Worm (Caenorhabditis elegans): ENCODE measurements around the gene C36B7.5.

DNA sequence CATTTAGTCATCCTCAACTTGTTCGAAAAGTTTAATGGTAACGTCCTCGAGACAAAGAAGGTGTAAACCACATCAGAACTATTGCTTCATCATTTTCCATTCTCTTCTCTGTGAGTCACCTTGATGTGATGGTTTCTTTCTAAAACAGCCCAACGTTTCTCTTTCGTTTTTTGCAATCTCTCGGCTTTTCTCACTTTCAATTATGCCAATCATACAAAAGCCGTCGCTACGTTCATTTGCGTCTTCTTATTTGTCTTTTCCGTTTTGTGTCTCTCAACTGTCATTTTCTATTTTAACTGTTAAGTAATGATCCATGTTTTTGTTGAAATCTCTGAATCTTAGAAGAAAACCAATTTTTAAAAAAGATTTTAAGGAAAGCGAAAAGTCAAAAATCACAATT lies 38.9 kb downstream of the C36B7.5 start, which contains the start of gene B0403.5:
- no peak for TF ChIP-seq dve-1 (tag; optimal IDR thresholded peaks at IDR 0.05)
- no peak for TF ChIP-seq hlh-30 (tag; optimal IDR thresholded peaks at IDR 0.05; ENCODE audit: insufficient read depth)
- TF ChIP-seq ama-1 (optimal IDR thresholded peaks at IDR 0.05): no peak
- no peak for TF ChIP-seq npax-4 (tag; optimal IDR thresholded peaks at IDR 0.05)
- no peak for TF ChIP-seq ets-4 (tag; optimal IDR thresholded peaks at IDR 0.05)
- TF ChIP-seq fax-1 (tag; optimal IDR thresholded peaks at IDR 0.05): no peak
- TF ChIP-seq pag-3 (tag; optimal IDR thresholded peaks at IDR 0.05; ENCODE audit: borderline replicate concordance): no peak
